Fruit fly (Drosophila melanogaster) whole organism, embryonic: Measurements from ENCODE around the gene CG33510.

ENCODE experiments used
- Bdp1 ChIP-seq: fragments of 200-800 bp; sonication (Bioruptor generic); optimal IDR thresholded peaks from 3 replicates; lab custom pipeline; 2016; ENCODE audit warnings: missing biosample characterization, missing genetic modification characterization
- C15 ChIP-seq: fragments of 200-800 bp; sonication (Bioruptor generic); IDR thresholded peaks from 3 replicates; pipeline ENCODE4 v1.3.6; 2022; ENCODE audit warnings: missing biosample characterization, missing genetic modification characterization
- CG10147 ChIP-seq: fragments of 200-800 bp; sonication (Bioruptor generic); optimal IDR thresholded peaks from 2 replicates; lab custom pipeline; 2019; ENCODE audit warnings: missing biosample characterization, mild to moderate bottlenecking, missing genetic modification characterization, moderate library complexity
- CG10267 ChIP-seq: fragments of 200-800 bp; sonication (Bioruptor generic); optimal IDR thresholded peaks from 2 replicates; lab custom pipeline; 2018; ENCODE audit warnings: missing biosample characterization, mild to moderate bottlenecking, missing genetic modification characterization, moderate library complexity
- CG11398 ChIP-seq: fragments of 200-800 bp; sonication (Bioruptor generic); optimal IDR thresholded peaks from 2 replicates; lab custom pipeline; 2016; ENCODE audit warnings: missing biosample characterization, missing genetic modification characterization
- CG11560 ChIP-seq: fragments of 200-800 bp; sonication (Bioruptor generic); IDR thresholded peaks from 3 replicates; pipeline ENCODE4 v1.3.6; 2022; ENCODE audit warnings: missing biosample characterization, missing genetic modification characterization
- CG14965 ChIP-seq: fragments of 200-800 bp; sonication (Bioruptor generic); optimal IDR thresholded peaks from 2 replicates; lab custom pipeline; 2016; ENCODE audit warnings: missing biosample characterization, missing genetic modification characterization, borderline replicate concordance
- CG17612 ChIP-seq: fragments of 200-800 bp; sonication (Bioruptor generic); IDR thresholded peaks from 2 replicates; pipeline ENCODE4 v1.3.6; 2022; ENCODE audit warnings: missing biosample characterization, missing genetic modification characterization
- CG18011 ChIP-seq: fragments of 200-800 bp; sonication (Bioruptor generic); optimal IDR thresholded peaks from 2 replicates; lab custom pipeline; 2017; ENCODE audit warnings: missing biosample characterization, missing genetic modification characterization, mild to moderate bottlenecking, moderate library complexity, missing genotype
- CG3847 ChIP-seq: fragments of 200-800 bp; sonication (Bioruptor generic); IDR thresholded peaks from 2 replicates; pipeline ENCODE4 v1.3.6; 2022; ENCODE audit warnings: missing biosample characterization, missing genetic modification characterization
- CG4282 ChIP-seq: fragments of 200-800 bp; sonication (Bioruptor generic); optimal IDR thresholded peaks from 2 replicates; lab custom pipeline; 2016; ENCODE audit warnings: missing biosample characterization, missing genetic modification characterization
- CG4328 ChIP-seq: fragments of 200-800 bp; sonication (Bioruptor generic); optimal IDR thresholded peaks from 3 replicates; lab custom pipeline; 2017; ENCODE audit warnings: missing biosample characterization, missing genetic modification reagents, missing genetic modification characterization
- CG43689 ChIP-seq: fragments of 200-800 bp; sonication (Bioruptor generic); IDR thresholded peaks from 2 replicates; pipeline ENCODE4 v1.3.6; 2022; ENCODE audit warnings: missing biosample characterization, missing genetic modification characterization
- CG4404 ChIP-seq: fragments of 200-800 bp; sonication (Bioruptor generic); IDR thresholded peaks from 2 replicates; pipeline ENCODE4 v1.3.6; 2022; ENCODE audit warnings: missing biosample characterization, missing genetic modification characterization
- CG4424 ChIP-seq: fragments of 200-800 bp; sonication (Bioruptor generic); optimal IDR thresholded peaks from 3 replicates; lab custom pipeline; 2016; ENCODE audit warnings: missing biosample characterization, missing genetic modification characterization
- CG4820 ChIP-seq: fragments of 200-800 bp; sonication (Bioruptor generic); optimal IDR thresholded peaks from 3 replicates; lab custom pipeline; 2016; ENCODE audit warnings: missing biosample characterization, missing genetic modification characterization
- CG6654 ChIP-seq: fragments of 200-800 bp; sonication (Bioruptor generic); optimal IDR thresholded peaks from 2 replicates; lab custom pipeline; 2017; ENCODE audit warnings: missing biosample characterization, mild to moderate bottlenecking, missing genetic modification characterization
- CG6689 ChIP-seq: fragments of 200-800 bp; sonication (Bioruptor generic); IDR thresholded peaks from 2 replicates; pipeline ENCODE4 v1.3.6; 2022; ENCODE audit warnings: missing biosample characterization, missing genetic modification characterization
- CG7271 ChIP-seq: fragments of 200-800 bp; sonication (Bioruptor generic); optimal IDR thresholded peaks from 2 replicates; lab custom pipeline; 2018; ENCODE audit warnings: missing biosample characterization, mild to moderate bottlenecking, missing genetic modification characterization, moderate library complexity
- CG7357 ChIP-seq: fragments of 200-800 bp; sonication (Bioruptor generic); IDR thresholded peaks from 3 replicates; pipeline ENCODE4 v1.3.6; 2022; ENCODE audit warnings: missing biosample characterization, missing genetic modification characterization
- CG8944 ChIP-seq: fragments of 200-800 bp; sonication (Bioruptor generic); optimal IDR thresholded peaks from 3 replicates; lab custom pipeline; 2016; ENCODE audit warnings: missing biosample characterization, missing genetic modification characterization
- CG9727 ChIP-seq: fragments of 200-800 bp; sonication (Bioruptor generic); optimal IDR thresholded peaks from 3 replicates; lab custom pipeline; 2017; ENCODE audit warnings: missing biosample characterization, mild to moderate bottlenecking, missing genetic modification characterization
- Fer1 ChIP-seq: fragments of 200-800 bp; sonication (Bioruptor generic); optimal IDR thresholded peaks from 2 replicates; lab custom pipeline; 2017; ENCODE audit warnings: missing biosample characterization, mild to moderate bottlenecking, missing genetic modification characterization
- HLH54F ChIP-seq: fragments of 200-800 bp; sonication (Bioruptor generic); optimal IDR thresholded peaks from 3 replicates; lab custom pipeline; 2016; ENCODE audit warnings: missing biosample characterization, missing genetic modification characterization
- Lim3 ChIP-seq: fragments of 200-800 bp; sonication (Bioruptor generic); IDR thresholded peaks from 2 replicates; pipeline ENCODE4 v1.3.6; 2022; ENCODE audit warnings: missing biosample characterization, missing genetic modification characterization
- MTF-1 ChIP-seq: fragments of 200-800 bp; sonication (Bioruptor generic); optimal IDR thresholded peaks from 2 replicates; lab custom pipeline; 2018; ENCODE audit warnings: missing biosample characterization, mild to moderate bottlenecking, missing genetic modification characterization, borderline replicate concordance
- Max ChIP-seq: fragments of 200-800 bp; sonication (Bioruptor generic); optimal IDR thresholded peaks from 2 replicates; lab custom pipeline; 2016; ENCODE audit warnings: missing biosample characterization, mild to moderate bottlenecking, missing genetic modification characterization
- Mes4 ChIP-seq: fragments of 200-800 bp; sonication (Bioruptor generic); optimal IDR thresholded peaks from 2 replicates; lab custom pipeline; 2016; ENCODE audit warnings: missing biosample characterization, missing genetic modification characterization
- Nf-YA ChIP-seq: fragments of 200-800 bp; sonication (Bioruptor generic); IDR thresholded peaks from 2 replicates; pipeline ENCODE4 v1.3.6; 2022; ENCODE audit warnings: missing biosample characterization, missing genetic modification characterization
- Pdp1 ChIP-seq, 2 experiments: fragments of 200-800 bp; sonication (Bioruptor generic); optimal IDR thresholded peaks; 3 replicates each; lab custom pipeline; 2016; ENCODE audit warnings: missing biosample characterization in 2 of 2, missing genetic modification characterization in 2 of 2, mild to moderate bottlenecking in 1 of 2, moderate library complexity in 1 of 2
- Side ChIP-seq: fragments of 200-800 bp; sonication (Bioruptor generic); optimal IDR thresholded peaks from 2 replicates; lab custom pipeline; 2016; ENCODE audit warnings: missing biosample characterization, missing genetic modification characterization
- Usf ChIP-seq: fragments of 200-800 bp; sonication (Bioruptor generic); optimal IDR thresholded peaks from 2 replicates; lab custom pipeline; 2017; ENCODE audit warnings: missing genotype, missing biosample characterization, missing genetic modification characterization
- Vsx1 ChIP-seq: fragments of 200-800 bp; sonication (Bioruptor generic); optimal IDR thresholded peaks from 2 replicates; lab custom pipeline; 2017; ENCODE audit warnings: missing biosample characterization, mild to moderate bottlenecking, missing genetic modification characterization, missing genetic modification reagents
- ase ChIP-seq: fragments of 200-800 bp; sonication (Bioruptor generic); IDR thresholded peaks from 3 replicates; pipeline ENCODE4 v1.3.6; 2022; ENCODE audit warnings: missing biosample characterization, missing genetic modification characterization
- ash1 ChIP-seq: fragments of 200-800 bp; sonication (Bioruptor generic); optimal IDR thresholded peaks from 2 replicates; lab custom pipeline; 2018; ENCODE audit warnings: missing biosample characterization, mild to moderate bottlenecking, missing genetic modification characterization
- az2 ChIP-seq: fragments of 200-800 bp; sonication (Bioruptor generic); optimal IDR thresholded peaks from 3 replicates; lab custom pipeline; 2016; ENCODE audit warnings: missing biosample characterization, missing genetic modification characterization
- bigmax ChIP-seq: fragments of 200-800 bp; sonication (Bioruptor generic); optimal IDR thresholded peaks from 2 replicates; lab custom pipeline; 2018; ENCODE audit warnings: missing biosample characterization, mild to moderate bottlenecking, missing genetic modification characterization
- br ChIP-seq: fragments of >200 bp; optimal IDR thresholded peaks from 2 replicates; lab custom pipeline; 2017
- cg ChIP-seq: fragments of 200-800 bp; sonication (Bioruptor generic); optimal IDR thresholded peaks from 3 replicates; lab custom pipeline; 2019; ENCODE audit warnings: missing biosample characterization, mild to moderate bottlenecking, missing genetic modification characterization, moderate library complexity
- crc ChIP-seq: fragments of 200-800 bp; sonication (Bioruptor generic); optimal IDR thresholded peaks from 2 replicates; lab custom pipeline; 2016; ENCODE audit warnings: missing biosample characterization, missing genetic modification characterization
- dimm ChIP-seq: fragments of 200-800 bp; sonication (Bioruptor generic); IDR thresholded peaks from 2 replicates; pipeline ENCODE4 v1.3.6; 2022; ENCODE audit warnings: missing biosample characterization, missing genetic modification characterization
- esg ChIP-seq: fragments of 200-800 bp; sonication (Bioruptor generic); conservative IDR thresholded peaks from 2 replicates; pipeline ENCODE4 v1.3.6; 2022; ENCODE audit warnings: missing biosample characterization, missing genetic modification characterization
- eve ChIP-seq, 2 experiments: fragments of >200 bp; optimal IDR thresholded peaks; 2 replicates each; lab custom pipeline; 2017; ENCODE audit warnings: missing biosample characterization in 2 of 2, missing genetic modification characterization in 2 of 2
- gem ChIP-seq: fragments of 200-800 bp; sonication (Bioruptor generic); optimal IDR thresholded peaks from 2 replicates; lab custom pipeline; 2019; ENCODE audit warnings: missing biosample characterization, mild to moderate bottlenecking, missing genetic modification characterization, moderate library complexity
- gsb-n ChIP-seq: fragments of 200-800 bp; sonication (Bioruptor generic); optimal IDR thresholded peaks from 3 replicates; lab custom pipeline; 2018; ENCODE audit warnings: missing biosample characterization, mild to moderate bottlenecking, missing genetic modification characterization
- mam ChIP-seq: fragments of 200-800 bp; sonication (Bioruptor generic); optimal IDR thresholded peaks from 3 replicates; lab custom pipeline; 2016; ENCODE audit warnings: missing biosample characterization, missing genetic modification characterization
- nmo ChIP-seq: fragments of 200-800 bp; sonication (Bioruptor generic); optimal IDR thresholded peaks from 2 replicates; lab custom pipeline; 2018; ENCODE audit warnings: missing biosample characterization, mild to moderate bottlenecking, missing genetic modification characterization, moderate library complexity
- so ChIP-seq: fragments of 200-800 bp; sonication (Bioruptor generic); IDR thresholded peaks from 3 replicates; pipeline ENCODE4 v1.3.6; 2022; ENCODE audit warnings: missing biosample characterization, missing genetic modification characterization
- tna ChIP-seq: fragments of 200-800 bp; sonication (Bioruptor generic); IDR thresholded peaks from 2 replicates; pipeline ENCODE4 v1.3.6; 2022; ENCODE audit warnings: missing biosample characterization, missing genetic modification characterization; ENCODE audit not compliant: partially characterized antibody
- toy ChIP-seq: fragments of 200-800 bp; sonication (Bioruptor generic); IDR thresholded peaks from 2 replicates; pipeline ENCODE4 v1.3.6; 2022; ENCODE audit warnings: missing biosample characterization, missing genetic modification characterization
- trem ChIP-seq: fragments of 200-800 bp; optimal IDR thresholded peaks from 3 replicates; lab custom pipeline; 2019; ENCODE audit warnings: missing biosample characterization, mild to moderate bottlenecking, missing genetic modification characterization, moderate library complexity
- tx ChIP-seq: fragments of 200-800 bp; sonication (Bioruptor generic); optimal IDR thresholded peaks from 2 replicates; lab custom pipeline; 2016; ENCODE audit warnings: missing biosample characterization, missing genetic modification characterization

The CG33510 gene

DNA sequence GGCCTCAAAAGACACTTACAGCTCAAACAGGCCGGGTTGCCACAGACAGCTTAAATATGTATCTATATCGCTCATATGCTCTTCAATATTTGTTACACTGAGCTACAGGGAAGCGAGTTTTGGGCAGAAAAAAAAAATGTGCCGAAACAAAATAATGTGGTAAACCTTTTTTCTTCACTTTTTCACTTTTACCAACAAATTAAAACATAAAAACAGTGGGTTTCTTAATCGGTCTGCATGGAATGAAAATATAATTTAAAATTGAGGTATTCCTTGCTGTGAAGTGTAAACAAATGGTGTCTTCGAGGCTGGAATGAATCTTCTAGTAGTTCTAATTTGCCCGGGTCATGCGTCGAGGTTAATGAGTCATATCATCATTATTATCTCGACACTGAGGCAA, 45.4 kb downstream of the CG33510 start (continued):
- peak; percentile 41; the same call in 1 of the 2 replicates for TF ChIP-seq Nf-YA
- TF ChIP-seq mam (GFP tag; lab: Kevin White, UChicago), result peak; percentile 65
- no peak for TF ChIP-seq Mes4 (GFP tag; lab: Kevin White, UChicago)
- peak; percentile 62 for TF ChIP-seq CG10267 (tag; lab: Kevin White, UChicago)
- TF ChIP-seq CG4820, result peak; percentile 36
- TF ChIP-seq ase, result 0 out of 3 replicates have a peak, but pooled peaks have one; percentile 31
- TF ChIP-seq CG7271, result peak; percentile 48
- TF ChIP-seq nmo (GFP tag; lab: Kevin White, UChicago), result peak; percentile 70
- TF ChIP-seq so (GFP tag; lab: Robert Waterston, UW), result peak; percentile 66; the same call in 1 of the 3 replicates
- TF ChIP-seq crc, result peak; percentile 51
- TF ChIP-seq Lim3 (GFP tag; lab: Robert Waterston, UW), result no peak
- peak; percentile 46 for TF ChIP-seq CG8944 (GFP tag; lab: Kevin White, UChicago)
- no peak for TF ChIP-seq CG17612 (GFP tag; lab: Robert Waterston, UW)
- TF ChIP-seq az2 (GFP tag; lab: Kevin White, UChicago), result peak; percentile 49
- TF ChIP-seq trem, result peak; percentile 4
- TF ChIP-seq br (lab: Kevin White, UChicago), result no peak
- TF ChIP-seq MTF-1, result no peak
- TF ChIP-seq eve (GFP tag; optimal IDR thresholded peaks at IDR 0.05; lab: Kevin White, UChicago), result peak in 1 of 2 experiments; percentile 72
- TF ChIP-seq CG3847 (GFP tag; lab: Robert Waterston, UW), result peak; percentile 35; the same call in 1 of the 2 replicates
- peak; percentile 33 for TF ChIP-seq CG11398 (GFP tag; lab: Kevin White, UChicago)
- peak; percentile 20 for TF ChIP-seq Vsx1
- TF ChIP-seq gsb-n, result peak; percentile 48
- no peak for TF ChIP-seq cg (GFP tag; lab: Kevin White, UChicago)
- TF ChIP-seq ash1 (GFP tag; lab: Kevin White, UChicago), result no peak
- TF ChIP-seq dimm (GFP tag; lab: Robert Waterston, UW), result no peak
- TF ChIP-seq CG14965 (GFP tag; lab: Kevin White, UChicago), result no peak
- no peak for TF ChIP-seq CG11560 (tag; lab: Robert Waterston, UW)
- no peak for TF ChIP-seq tna (GFP tag; lab: Robert Waterston, UW)
- TF ChIP-seq Max (GFP tag; lab: Kevin White, UChicago), result peak; percentile 21
- TF ChIP-seq Fer1 (GFP tag; lab: Kevin White, UChicago), result peak; percentile 48
- peak; percentile 29 for TF ChIP-seq CG6654 (GFP tag; lab: Kevin White, UChicago)
- TF ChIP-seq Side (GFP tag; lab: Kevin White, UChicago), result peak; percentile 55
- TF ChIP-seq CG4404 (GFP tag; lab: Robert Waterston, UW), result peak; percentile 19; the same call in 1 of the 2 replicates
- TF ChIP-seq Bdp1 (GFP tag; lab: Kevin White, UChicago), result no peak
- peak; percentile 59 for TF ChIP-seq CG10147 (GFP tag; lab: Kevin White, UChicago)
- TF ChIP-seq bigmax (GFP tag; lab: Kevin White, UChicago), result no peak
- TF ChIP-seq CG9727 (GFP tag; lab: Kevin White, UChicago), result peak; percentile 59
- peak; percentile 5 for TF ChIP-seq tx
- TF ChIP-seq toy, result no peak
- TF ChIP-seq HLH54F (GFP tag; lab: Kevin White, UChicago), result peak; percentile 42
- no peak for TF ChIP-seq Usf (GFP tag; lab: Kevin White, UChicago)
- TF ChIP-seq CG4282, result no peak
- peak; percentile 63 to 66 for TF ChIP-seq Pdp1 (GFP tag; optimal IDR thresholded peaks at IDR 0.05; lab: Kevin White, UChicago)
- no peak for TF ChIP-seq CG4328
- TF ChIP-seq CG18011 (GFP tag; lab: Kevin White, UChicago), result no peak
- TF ChIP-seq CG43689 (GFP tag; lab: Robert Waterston, UW), result peak; percentile 66
- TF ChIP-seq esg (GFP tag; lab: Robert Waterston, UW), result peak; percentile 64
- TF ChIP-seq CG4424 (GFP tag; lab: Kevin White, UChicago), result peak; percentile 63
- TF ChIP-seq CG6689 (GFP tag; lab: Robert Waterston, UW), result peak; percentile 72
- TF ChIP-seq C15 (GFP tag; lab: Robert Waterston, UW), result no peak
- peak; percentile 81 for TF ChIP-seq gem (tag; lab: Kevin White, UChicago)
- no peak; the same call in 2 of the 3 replicates for TF ChIP-seq CG7357
